Worm (Caenorhabditis elegans): Measurements from ENCODE around the gene tag-131.
A peak's percentile ranks its signal among the peaks of the same experiment; 100 is the strongest.

Gene tag-131

DNA sequence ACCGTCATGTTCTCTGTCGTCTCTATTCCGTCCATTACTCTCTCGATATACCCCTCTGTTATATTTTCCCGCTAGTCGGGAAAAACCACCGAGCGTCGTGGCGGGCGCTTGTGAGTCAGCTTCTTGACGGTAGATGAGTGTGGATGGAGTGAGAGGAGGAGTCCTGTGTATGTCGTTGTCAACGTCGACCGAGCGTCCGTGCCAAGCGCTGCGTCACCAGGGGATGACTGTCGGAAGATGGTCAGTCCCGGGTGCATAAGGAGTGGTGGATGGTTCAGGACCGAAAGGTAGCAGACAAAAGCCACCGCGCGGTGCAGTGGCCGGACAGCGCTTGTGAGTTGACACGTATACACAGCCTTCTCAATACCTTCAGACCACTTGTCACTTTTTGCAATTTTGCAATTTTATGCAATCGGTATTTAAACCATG is 51.9 kb downstream of the tag-131 start:
- TF ChIP-seq nfya-1 (tag; optimal IDR thresholded peaks at IDR 0.05; ENCODE audit: insufficient read depth) (peak; percentile 40), elt-2 (tag; optimal IDR thresholded peaks at IDR 0.05) (peak; percentile 34), nhr-43 (tag; optimal IDR thresholded peaks at IDR 0.05; ENCODE audit: poor library complexity, severe bottlenecking) (peak; percentile 17), nhr-25 (tag; optimal IDR thresholded peaks at IDR 0.05) (peak; percentile 49), hmg-11 (tag; optimal IDR thresholded peaks at IDR 0.05) (peak; percentile 83), ceh-28 (tag; optimal IDR thresholded peaks at IDR 0.05) (peak; percentile 23), tbx-2 (tag; optimal IDR thresholded peaks at IDR 0.05) (peak; percentile 44)

Measured in whole organism, L3 larva.